Worm (Caenorhabditis elegans): Measurements from ENCODE around the gene lst-6.

- TF ChIP-seq flt-1 (GFP tag; IDR thresholded peaks at IDR 0.05) = no peak
- TF ChIP-seq klf-2 (GFP tag; conservative IDR thresholded peaks at IDR 0.05) = no peak
- no peak for TF ChIP-seq T22C8.4 (GFP tag; IDR thresholded peaks at IDR 0.05)
- no peak for TF ChIP-seq cog-1 (tag; optimal IDR thresholded peaks at IDR 0.05)
- no peak for TF ChIP-seq ztf-23 (GFP tag; IDR thresholded peaks at IDR 0.05)
- TF ChIP-seq med-1 (GFP tag; optimal IDR thresholded peaks at IDR 0.05; ENCODE audit: insufficient read depth) = no peak
Observed at ce11 chrII:6973501-6973900, 48.8 kb downstream of the lst-6 start, which contains the start of gene sod-1.
